Fruit fly (Drosophila melanogaster) whole organism, embryonic: Measurements from ENCODE around the gene asun.
A peak's percentile ranks its signal among the peaks of the same experiment; 100 is the strongest.

Experiments used
- Adf1 ChIP-seq: fragments of 200-800 bp; sonication (Bioruptor generic); IDR thresholded peaks from 2 replicates; pipeline ENCODE4 v1.3.6; 2022; ENCODE audit warnings: missing biosample characterization, missing genetic modification characterization
- Awh ChIP-seq: fragments of 200-800 bp; sonication (Bioruptor generic); IDR thresholded peaks from 2 replicates; pipeline ENCODE4, ENCODE4 v1.3.6; 2022; ENCODE audit warnings: missing biosample characterization, missing genetic modification characterization
- Blimp-1 ChIP-seq: fragments of 200-800 bp; sonication (Bioruptor generic); optimal IDR thresholded peaks from 3 replicates; lab custom pipeline; 2018; ENCODE audit warnings: missing biosample characterization, missing genetic modification characterization, mild to moderate bottlenecking, moderate library complexity, missing genetic modification reagents
- CG13624 ChIP-seq: fragments of 200-800 bp; sonication (Bioruptor generic); optimal IDR thresholded peaks from 2 replicates; lab custom pipeline; 2016; ENCODE audit warnings: missing biosample characterization, missing genetic modification characterization
- CG14860 ChIP-seq: fragments of 200-800 bp; sonication (Bioruptor generic); IDR thresholded peaks from 3 replicates; pipeline ENCODE4 v1.3.6; 2022; ENCODE audit warnings: missing biosample characterization, missing genetic modification characterization; ENCODE audit not compliant: partially characterized antibody
- CG15601 ChIP-seq: fragments of 200-800 bp; sonication (Bioruptor generic); optimal IDR thresholded peaks from 3 replicates; lab custom pipeline; 2019; ENCODE audit warnings: missing biosample characterization, mild to moderate bottlenecking, missing genetic modification characterization, moderate library complexity
- CG17359 ChIP-seq: fragments of 200-800 bp; sonication (Bioruptor generic); optimal IDR thresholded peaks from 3 replicates; lab custom pipeline; 2018; ENCODE audit warnings: missing biosample characterization, mild to moderate bottlenecking, missing genetic modification characterization, moderate library complexity
- CG17829 ChIP-seq: fragments of 200-800 bp; optimal IDR thresholded peaks from 2 replicates; lab custom pipeline; 2019; ENCODE audit warnings: missing biosample characterization, mild to moderate bottlenecking, missing genetic modification characterization, moderate library complexity
- CG18599 ChIP-seq: fragments of 200-800 bp; sonication (Bioruptor generic); optimal IDR thresholded peaks from 3 replicates; lab custom pipeline; 2017; ENCODE audit warnings: missing biosample characterization, missing genetic modification characterization, mild to moderate bottlenecking, moderate library complexity, missing genetic modification reagents
- CG18619 ChIP-seq: fragments of 200-800 bp; sonication (Bioruptor generic); optimal IDR thresholded peaks from 3 replicates; lab custom pipeline; 2017; ENCODE audit warnings: missing biosample characterization, mild to moderate bottlenecking, missing genetic modification characterization
- CG2202 ChIP-seq: fragments of 200-800 bp; sonication (Bioruptor generic); optimal IDR thresholded peaks from 2 replicates; lab custom pipeline; 2018; ENCODE audit warnings: missing biosample characterization, mild to moderate bottlenecking, missing genetic modification characterization
- CG32532 ChIP-seq: fragments of 200-800 bp; sonication (Bioruptor generic); IDR thresholded peaks from 2 replicates; pipeline ENCODE4 v1.3.6; 2022; ENCODE audit warnings: missing biosample characterization, missing genetic modification characterization
- CG32767 ChIP-seq: fragments of 200-800 bp; sonication (Bioruptor generic); IDR thresholded peaks from 2 replicates; pipeline ENCODE4 v1.3.6; 2022; ENCODE audit warnings: missing biosample characterization, missing genetic modification characterization
- CG3995 ChIP-seq: fragments of 200-800 bp; sonication (Bioruptor generic); optimal IDR thresholded peaks from 3 replicates; lab custom pipeline; 2016; ENCODE audit warnings: missing biosample characterization, missing genetic modification characterization
- CG4282 ChIP-seq: fragments of 200-800 bp; sonication (Bioruptor generic); optimal IDR thresholded peaks from 2 replicates; lab custom pipeline; 2016; ENCODE audit warnings: missing biosample characterization, missing genetic modification characterization
- CG4328 ChIP-seq: fragments of 200-800 bp; sonication (Bioruptor generic); optimal IDR thresholded peaks from 3 replicates; lab custom pipeline; 2017; ENCODE audit warnings: missing biosample characterization, missing genetic modification reagents, missing genetic modification characterization
- CG9609 ChIP-seq: fragments of 200-800 bp; sonication (Bioruptor generic); optimal IDR thresholded peaks from 3 replicates; lab custom pipeline; 2016; ENCODE audit warnings: missing biosample characterization, missing genetic modification characterization
- CTCF ChIP-seq: fragments of 200-800 bp; sonication (Bioruptor generic); optimal IDR thresholded peaks from 2 replicates; lab custom pipeline; 2017; ENCODE audit warnings: missing biosample characterization, mild to moderate bottlenecking, missing genetic modification characterization, moderate library complexity
- Dll ChIP-seq: fragments of 200-800 bp; sonication (Bioruptor generic); IDR thresholded peaks from 4 replicates; pipeline ENCODE4 v1.3.6; 2022; ENCODE audit warnings: missing biosample characterization, missing genetic modification characterization; ENCODE audit not compliant: partially characterized antibody
- Fer1 ChIP-seq: fragments of 200-800 bp; sonication (Bioruptor generic); optimal IDR thresholded peaks from 2 replicates; lab custom pipeline; 2017; ENCODE audit warnings: missing biosample characterization, mild to moderate bottlenecking, missing genetic modification characterization
- Fer2 ChIP-seq: fragments of 200-800 bp; sonication (Bioruptor generic); optimal IDR thresholded peaks from 2 replicates; lab custom pipeline; 2018; ENCODE audit warnings: missing biosample characterization, mild to moderate bottlenecking, missing genetic modification characterization, moderate library complexity
- Fer3 ChIP-seq: fragments of 200-800 bp; sonication (Bioruptor generic); optimal IDR thresholded peaks from 2 replicates; lab custom pipeline; 2018; ENCODE audit warnings: missing biosample characterization, mild to moderate bottlenecking, missing genetic modification characterization, moderate library complexity
- GATAe ChIP-seq: fragments of 200-800 bp; sonication (Bioruptor generic); conservative IDR thresholded peaks from 2 replicates; pipeline ENCODE4 v1.3.6; 2022; ENCODE audit warnings: missing biosample characterization, missing genetic modification characterization
- Gug ChIP-seq: fragments of 200-800 bp; sonication (Bioruptor generic); IDR thresholded peaks from 4 replicates; pipeline ENCODE4 v1.3.6; 2022; ENCODE audit warnings: missing biosample characterization, missing genetic modification characterization
- Hmr ChIP-seq: fragments of 200-800 bp; sonication (Bioruptor generic); optimal IDR thresholded peaks from 3 replicates; lab custom pipeline; 2017; ENCODE audit warnings: mild to moderate bottlenecking, missing biosample characterization, missing genetic modification reagents, missing genetic modification characterization
- Kr ChIP-seq: fragments of 200-800 bp; sonication (Bioruptor generic); optimal IDR thresholded peaks from 2 replicates; lab custom pipeline; 2017; ENCODE audit warnings: missing biosample characterization, mild to moderate bottlenecking, missing genetic modification characterization
- Med ChIP-seq: fragments of 200-800 bp; sonication (Bioruptor generic); peaks from one replicate; lab custom pipeline; 2016; ENCODE audit warnings: missing biosample characterization, missing genetic modification characterization, mild to moderate bottlenecking, inconsistent platforms, moderate library complexity
- NC2β ChIP-seq: fragments of 200-800 bp; sonication (Bioruptor generic); optimal IDR thresholded peaks from 2 replicates; lab custom pipeline; 2016; ENCODE audit warnings: missing biosample characterization, missing genetic modification characterization
- Oli ChIP-seq: fragments of 200-800 bp; sonication (Bioruptor generic); optimal IDR thresholded peaks from 2 replicates; lab custom pipeline; 2018; ENCODE audit warnings: missing biosample characterization, mild to moderate bottlenecking, missing genetic modification characterization, moderate library complexity
- Pdp1 ChIP-seq, 2 experiments: fragments of 200-800 bp; sonication (Bioruptor generic); optimal IDR thresholded peaks; 3 replicates each; lab custom pipeline; 2016; ENCODE audit warnings: missing biosample characterization in 2 of 2, missing genetic modification characterization in 2 of 2, mild to moderate bottlenecking in 1 of 2, moderate library complexity in 1 of 2
- TFAM ChIP-seq: fragments of 200-800 bp; sonication (Bioruptor generic); optimal IDR thresholded peaks from 2 replicates; lab custom pipeline; 2017; ENCODE audit warnings: missing biosample characterization, missing genetic modification characterization, inconsistent platforms
- ara ChIP-seq: fragments of 200-800 bp; sonication (Bioruptor generic); IDR thresholded peaks from 2 replicates; pipeline ENCODE4 v1.3.6; 2022; ENCODE audit warnings: missing biosample characterization, missing genetic modification characterization
- bsh ChIP-seq, 2 experiments: fragments of 200-800 bp; sonication (Bioruptor generic); optimal IDR thresholded peaks; 2 replicates each; lab custom pipeline; 2017 to 2018; ENCODE audit warnings: mild to moderate bottlenecking in 2 of 2, missing biosample characterization in 2 of 2, missing genetic modification characterization in 2 of 2, moderate library complexity in 1 of 2
- chm ChIP-seq: fragments of 200-800 bp; sonication (Bioruptor generic); IDR thresholded peaks from 2 replicates; pipeline ENCODE4 v1.3.6; 2022; ENCODE audit warnings: missing biosample characterization, missing genetic modification characterization
- dimm ChIP-seq: fragments of 200-800 bp; sonication (Bioruptor generic); IDR thresholded peaks from 2 replicates; pipeline ENCODE4 v1.3.6; 2022; ENCODE audit warnings: missing biosample characterization, missing genetic modification characterization
- ems ChIP-seq: fragments of 200-800 bp; sonication (Bioruptor generic); optimal IDR thresholded peaks from 3 replicates; lab custom pipeline; 2016; ENCODE audit warnings: missing biosample characterization, missing genetic modification characterization
- eyg ChIP-seq: fragments of 200-800 bp; sonication (Bioruptor generic); optimal IDR thresholded peaks from 3 replicates; lab custom pipeline; 2016; ENCODE audit warnings: missing biosample characterization, missing genetic modification characterization
- fd64A ChIP-seq: fragments of 200-800 bp; sonication (Bioruptor generic); optimal IDR thresholded peaks from 3 replicates; lab custom pipeline; 2018; ENCODE audit warnings: missing biosample characterization, mild to moderate bottlenecking, missing genetic modification characterization
- gcm ChIP-seq: fragments of 200-800 bp; sonication (Bioruptor generic); optimal IDR thresholded peaks from 2 replicates; lab custom pipeline; 2019; ENCODE audit warnings: missing biosample characterization, mild to moderate bottlenecking, missing genetic modification characterization, moderate library complexity
- klu ChIP-seq: fragments of 200-800 bp; sonication (Bioruptor generic); IDR thresholded peaks from 2 replicates; pipeline ENCODE4 v1.3.6; 2022; ENCODE audit warnings: missing biosample characterization, missing genetic modification characterization
- lmd ChIP-seq: fragments of 200-800 bp; sonication (Bioruptor generic); IDR thresholded peaks from 2 replicates; pipeline ENCODE4 v1.3.6; 2022; ENCODE audit warnings: missing biosample characterization, missing genetic modification characterization
- nerfin-2 ChIP-seq: fragments of 200-800 bp; sonication (Bioruptor generic); IDR thresholded peaks from 2 replicates; pipeline ENCODE4 v1.3.6; 2022; ENCODE audit warnings: missing biosample characterization, missing genetic modification characterization; ENCODE audit not compliant: partially characterized antibody
- onecut ChIP-seq: fragments of 200-800 bp; sonication (Bioruptor generic); IDR thresholded peaks from 2 replicates; pipeline ENCODE4 v1.3.6; 2022; ENCODE audit warnings: missing biosample characterization, missing genetic modification characterization
- otp ChIP-seq: fragments of 200-800 bp; sonication (Bioruptor generic); IDR thresholded peaks from 3 replicates; pipeline ENCODE4, ENCODE4 v1.3.6; 2022; ENCODE audit warnings: missing biosample characterization, missing genetic modification characterization
- rib ChIP-seq: fragments of 200-800 bp; sonication (Bioruptor generic); IDR thresholded peaks from 2 replicates; pipeline ENCODE4 v1.3.6; 2022; ENCODE audit warnings: missing biosample characterization, missing genetic modification characterization
- seq ChIP-seq: fragments of 200-800 bp; sonication (Bioruptor generic); IDR thresholded peaks from 2 replicates; pipeline ENCODE4 v1.3.6; 2022; ENCODE audit warnings: missing biosample characterization, missing genetic modification characterization
- tna ChIP-seq: fragments of 200-800 bp; sonication (Bioruptor generic); IDR thresholded peaks from 2 replicates; pipeline ENCODE4 v1.3.6; 2022; ENCODE audit warnings: missing biosample characterization, missing genetic modification characterization; ENCODE audit not compliant: partially characterized antibody
- unpg ChIP-seq: fragments of 200-800 bp; sonication (Bioruptor generic); optimal IDR thresholded peaks from 3 replicates; lab custom pipeline; 2018; ENCODE audit warnings: missing biosample characterization, mild to moderate bottlenecking, missing genetic modification characterization, moderate library complexity

asun gene

dm6 chr3R:16221359-16222299 is 42.4 kb upstream of the asun start (continued):
- no peak for TF ChIP-seq CG14860 (GFP tag; lab: Robert Waterston, UW)
- TF ChIP-seq CG2202: peak; percentile 74
- no peak for TF ChIP-seq rib (GFP tag; lab: Robert Waterston, UW)
- TF ChIP-seq CG18619 (GFP tag; lab: Kevin White, UChicago): peak; percentile 98
- peak; percentile 88 for TF ChIP-seq gcm (GFP tag; lab: Kevin White, UChicago)
- peak; percentile 92 for TF ChIP-seq onecut (GFP tag; lab: Robert Waterston, UW)
- peak; percentile 86 for TF ChIP-seq Fer1 (GFP tag; lab: Kevin White, UChicago)
- TF ChIP-seq klu (GFP tag; lab: Robert Waterston, UW): no peak
- peak; percentile 61 for TF ChIP-seq ems (GFP tag; lab: Kevin White, UChicago)
- peak; percentile 85 for TF ChIP-seq Blimp-1 (GFP tag; lab: Kevin White, UChicago)
- TF ChIP-seq CG18599: peak; percentile 87
- peak; percentile 60; the same call in 1 of the 2 replicates for TF ChIP-seq Awh (GFP tag; lab: Robert Waterston, UW)
- peak; percentile 79 for TF ChIP-seq unpg (GFP tag; lab: Kevin White, UChicago)
- peak; percentile 23; the same call in 1 of the 2 replicates for TF ChIP-seq GATAe (GFP tag; lab: Robert Waterston, UW)
- TF ChIP-seq ara: peak; percentile 75
- peak; percentile 60 for TF ChIP-seq Adf1 (GFP tag; lab: Robert Waterston, UW)
- peak; percentile 43 for TF ChIP-seq CG9609 (GFP tag; lab: Kevin White, UChicago)
- peak; percentile 75 for TF ChIP-seq CG17359 (tag; lab: Kevin White, UChicago)
- peak; percentile 44 for TF ChIP-seq CG32532 (GFP tag; lab: Robert Waterston, UW)
- TF ChIP-seq CG4282 (GFP tag; lab: Kevin White, UChicago): no peak
- TF ChIP-seq CG32767 (GFP tag; lab: Robert Waterston, UW): no peak; the same call in none of the 2 replicates
- TF ChIP-seq lmd (GFP tag; lab: Robert Waterston, UW): peak; percentile 83
- peak; percentile 93 for TF ChIP-seq CG4328
- TF ChIP-seq Med (GFP tag; lab: Kevin White, UChicago): peak; percentile 21
- peak; percentile 9 for TF ChIP-seq eyg (GFP tag; lab: Kevin White, UChicago)
- peak; percentile 18 for TF ChIP-seq NC2β
- TF ChIP-seq Oli (tag; lab: Kevin White, UChicago): peak; percentile 98
- no peak for TF ChIP-seq seq (GFP tag; lab: Robert Waterston, UW)
- TF ChIP-seq CTCF (GFP tag; lab: Kevin White, UChicago): peak; percentile 46
- no peak for TF ChIP-seq CG3995 (GFP tag; lab: Kevin White, UChicago)
- TF ChIP-seq dimm (GFP tag; lab: Robert Waterston, UW): peak; percentile 63; the same call in 1 of the 2 replicates
- no peak for TF ChIP-seq tna (GFP tag; lab: Robert Waterston, UW)
- TF ChIP-seq Fer3: peak; percentile 67
- TF ChIP-seq nerfin-2 (GFP tag; lab: Robert Waterston, UW): no peak
- TF ChIP-seq Dll (GFP tag; lab: Robert Waterston, UW): no peak
- peak; percentile 65 for TF ChIP-seq Kr (GFP tag; lab: Kevin White, UChicago)
- no peak for TF ChIP-seq CG13624 (GFP tag; lab: Kevin White, UChicago)
- peak; percentile 71 for TF ChIP-seq Fer2 (tag; lab: Kevin White, UChicago)
- no peak for TF ChIP-seq otp
- TF ChIP-seq bsh (GFP tag; optimal IDR thresholded peaks at IDR 0.05; lab: Kevin White, UChicago): peak; percentile 76 to 89
- TF ChIP-seq fd64A (GFP tag; lab: Kevin White, UChicago): no peak
- peak; percentile 94 for TF ChIP-seq CG17829 (tag; lab: Kevin White, UChicago)
- peak; percentile 31 for TF ChIP-seq chm (GFP tag; lab: Robert Waterston, UW)
- TF ChIP-seq Gug: peak; percentile 89
- no peak for TF ChIP-seq TFAM
- TF ChIP-seq Pdp1 (GFP tag; optimal IDR thresholded peaks at IDR 0.05; lab: Kevin White, UChicago): peak in 1 of 2 experiments; percentile 55
- peak; percentile 86 for TF ChIP-seq Hmr
- TF ChIP-seq CG15601 (tag; lab: Kevin White, UChicago): peak; percentile 91
